Worm (Caenorhabditis elegans) whole organism, L4 larva: ENCODE results near the gene hpo-19.
A peak's percentile ranks its signal among the peaks of the same experiment; 100 is the strongest.

Source experiments
- F26F4.8 ChIP-seq: fragments of 200-800 bp; sonication (Bioruptor generic); conservative IDR thresholded peaks from 2 replicates; pipeline ENCODE4 v1.3.6; 2022; ENCODE audit warnings: missing genetic modification characterization, missing compliant biosample characterization
- T20F7.1 ChIP-seq: fragments of 200-800 bp; sonication (Bioruptor generic); optimal IDR thresholded peaks from 2 replicates; lab custom pipeline; 2018; ENCODE audit warnings: mild to moderate bottlenecking, missing genetic modification characterization, missing compliant biosample characterization
- T26A8.4 ChIP-seq: fragments of 200-800 bp; sonication (Bioruptor generic); IDR thresholded peaks from 2 replicates; pipeline ENCODE4 v1.3.6; 2022; ENCODE audit warnings: missing genetic modification characterization, missing compliant biosample characterization
- aha-1 ChIP-seq: fragments of 150-350 bp; peaks from one replicate; lab custom pipeline; 2014; ENCODE audit warnings: missing biosample characterization, missing genetic modification characterization
- ceh-28 ChIP-seq: fragments of 150-350 bp; optimal IDR thresholded peaks from 2 replicates; lab custom pipeline; 2014; ENCODE audit warnings: missing biosample characterization, missing genetic modification reagents, missing genetic modification characterization
- ceh-44 ChIP-seq: fragments of 200-800 bp; sonication (Bioruptor generic); IDR thresholded peaks from 2 replicates; pipeline ENCODE4 v1.3.6; 2022; ENCODE audit warnings: missing genetic modification reagents, missing genetic modification characterization, missing compliant biosample characterization
- ceh-82 ChIP-seq: sonication (generic microtip); optimal IDR thresholded peaks from 2 replicates; lab custom pipeline; 2017; ENCODE audit warnings: missing biosample characterization, missing genetic modification characterization
- ces-1 ChIP-seq: fragments of 150-350 bp; sonication (generic microtip); optimal IDR thresholded peaks from 4 replicates; lab custom pipeline; 2014; ENCODE audit warnings: missing biosample characterization, missing genetic modification reagents, missing genetic modification characterization
- ctbp-1 ChIP-seq: fragments of 200-800 bp; sonication (Bioruptor generic); IDR thresholded peaks from 2 replicates; pipeline ENCODE4 v1.3.6; 2022; ENCODE audit warnings: missing genetic modification reagents, missing genetic modification characterization, missing compliant biosample characterization
- daf-16 ChIP-seq, 3 experiments: sonication (generic microtip); optimal IDR thresholded peaks; 2 replicates each; lab custom pipeline; 2016 to 2017; ENCODE audit warnings: missing genetic modification characterization in 3 of 3, missing genetic modification reagents in 3 of 3, mild to moderate bottlenecking in 2 of 3, missing compliant biosample characterization in 2 of 3, missing biosample characterization in 1 of 3, moderate library complexity in 1 of 3
- dmd-8 ChIP-seq: fragments of 200-800 bp; sonication (Bioruptor generic); IDR thresholded peaks from 2 replicates; pipeline ENCODE4 v1.3.6; 2022; ENCODE audit warnings: missing genetic modification characterization, missing compliant biosample characterization
- dpl-1 ChIP-seq: fragments of 150-350 bp; optimal IDR thresholded peaks from 2 replicates; lab custom pipeline; 2014; ENCODE audit warnings: missing biosample characterization, missing genetic modification reagents, missing genetic modification characterization
- duxl-1 ChIP-seq: sonication (generic microtip); optimal IDR thresholded peaks from 2 replicates; lab custom pipeline; 2016; ENCODE audit warnings: mild to moderate bottlenecking, missing genetic modification characterization, moderate library complexity, missing compliant biosample characterization; ENCODE audit not compliant: poor library complexity
- dve-1 ChIP-seq: sonication (generic microtip); optimal IDR thresholded peaks from 2 replicates; lab custom pipeline; 2017; ENCODE audit warnings: antibody characterized with exemption, mild to moderate bottlenecking, missing genetic modification characterization, missing compliant biosample characterization; ENCODE audit not compliant: insufficient read depth
- egl-27 ChIP-seq: sonication (generic microtip); optimal IDR thresholded peaks from 3 replicates; lab custom pipeline; 2017; ENCODE audit warnings: missing biosample characterization, missing genetic modification reagents, missing genetic modification characterization
- hif-1 ChIP-seq, 2 experiments: sonication (generic microtip); optimal IDR thresholded peaks; 2 replicates each; lab custom pipeline; 2016 to 2017; ENCODE audit warnings: missing compliant biosample characterization in 2 of 2, missing genetic modification characterization in 2 of 2, missing genetic modification reagents in 2 of 2, missing genotype in 2 of 2, mild to moderate bottlenecking in 1 of 2
- hlh-11 ChIP-seq: fragments of 200-800 bp; sonication (Bioruptor generic); optimal IDR thresholded peaks from 2 replicates; lab custom pipeline; 2018; ENCODE audit warnings: mild to moderate bottlenecking, missing genetic modification characterization, missing compliant biosample characterization
- hlh-30 ChIP-seq: sonication (generic microtip); optimal IDR thresholded peaks from 2 replicates; lab custom pipeline; 2017; ENCODE audit warnings: antibody characterized with exemption, mild to moderate bottlenecking, missing genetic modification characterization, missing compliant biosample characterization; ENCODE audit not compliant: insufficient read depth
- lim-7 ChIP-seq: fragments of 200-800 bp; sonication (Bioruptor generic); IDR thresholded peaks from 2 replicates; pipeline ENCODE4 v1.3.6; 2022; ENCODE audit warnings: missing genetic modification characterization, missing compliant biosample characterization
- lin-13 ChIP-seq: fragments of 150-350 bp; optimal IDR thresholded peaks from 2 replicates; lab custom pipeline; 2014; ENCODE audit warnings: missing biosample characterization, missing genetic modification reagents, missing genetic modification characterization
- lin-38 ChIP-seq: fragments of 200-800 bp; sonication (Bioruptor generic); IDR thresholded peaks from 2 replicates; pipeline ENCODE4 v1.3.6; 2022; ENCODE audit warnings: missing genetic modification reagents, missing genetic modification characterization, missing compliant biosample characterization
- lsy-2 ChIP-seq, 2 experiments: fragments of 150-350 bp in 1 of 2; sonication (generic microtip) in 1 of 2; optimal IDR thresholded peaks; 2 replicates each; lab custom pipeline; 2014 to 2017; ENCODE audit warnings: missing biosample characterization in 2 of 2, missing genetic modification characterization in 2 of 2
- mdl-1 ChIP-seq, 2 experiments: fragments of 150-350 bp in 1 of 2; sonication (generic microtip) in 1 of 2; optimal IDR thresholded peaks; 2 replicates each; lab custom pipeline; 2014 to 2017; ENCODE audit warnings: missing biosample characterization in 2 of 2, missing genetic modification characterization in 2 of 2
- mep-1 ChIP-seq: fragments of 150-350 bp; sonication (generic microtip); optimal IDR thresholded peaks from 3 replicates; lab custom pipeline; 2014; ENCODE audit warnings: missing biosample characterization, missing genetic modification characterization
- mes-2 ChIP-seq: sonication (generic microtip); optimal IDR thresholded peaks from 2 replicates; lab custom pipeline; 2016; ENCODE audit warnings: missing genotype, mild to moderate bottlenecking, missing genetic modification characterization, missing compliant biosample characterization; ENCODE audit not compliant: poor library complexity, severe bottlenecking
- mxl-2 ChIP-seq: fragments of 200-800 bp; sonication (Bioruptor generic); conservative IDR thresholded peaks from 2 replicates; pipeline ENCODE4 v1.3.6; 2022; ENCODE audit warnings: missing genetic modification reagents, missing genetic modification characterization, missing compliant biosample characterization
- nhr-102 ChIP-seq: sonication (generic microtip); optimal IDR thresholded peaks from 2 replicates; lab custom pipeline; 2016; ENCODE audit warnings: mild to moderate bottlenecking, missing genetic modification characterization, moderate library complexity, missing compliant biosample characterization
- nhr-11 ChIP-seq: fragments of 150-350 bp; optimal IDR thresholded peaks from 2 replicates; lab custom pipeline; 2014; ENCODE audit warnings: missing biosample characterization, missing genetic modification characterization
- nhr-28 ChIP-seq: fragments of 150-350 bp; optimal IDR thresholded peaks from 2 replicates; lab custom pipeline; 2014; ENCODE audit warnings: missing biosample characterization, missing genetic modification characterization
- nhr-41 ChIP-seq: fragments of 200-800 bp; sonication (Bioruptor generic); IDR thresholded peaks from 2 replicates; pipeline ENCODE4 v1.3.6; 2022; ENCODE audit warnings: missing genetic modification reagents, missing genetic modification characterization, missing compliant biosample characterization
- nhr-77 ChIP-seq: fragments of 150-350 bp; optimal IDR thresholded peaks from 2 replicates; lab custom pipeline; 2014; ENCODE audit warnings: missing biosample characterization, missing genetic modification characterization
- pqm-1 ChIP-seq: sonication (generic microtip); optimal IDR thresholded peaks from 2 replicates; lab custom pipeline; 2017; ENCODE audit warnings: missing biosample characterization, missing genetic modification characterization
- saeg-2 ChIP-seq: fragments of 200-800 bp; sonication (Bioruptor generic); IDR thresholded peaks from 2 replicates; pipeline ENCODE4 v1.3.6; 2022; ENCODE audit warnings: missing genetic modification reagents, missing genetic modification characterization, missing compliant biosample characterization
- sdz-12 ChIP-seq: fragments of 200-800 bp; sonication (Bioruptor generic); optimal IDR thresholded peaks from 2 replicates; lab custom pipeline; 2018; ENCODE audit warnings: mild to moderate bottlenecking, missing genetic modification characterization, missing compliant biosample characterization
- set-16 ChIP-seq: fragments of 200-800 bp; sonication (Bioruptor generic); IDR thresholded peaks from 2 replicates; pipeline ENCODE4 v1.3.6; 2022; ENCODE audit warnings: missing genetic modification reagents, missing genetic modification characterization, missing compliant biosample characterization
- skn-1 ChIP-seq: fragments of 150-350 bp; optimal IDR thresholded peaks from 2 replicates; lab custom pipeline; 2014; ENCODE audit warnings: missing biosample characterization, missing genetic modification characterization
- spr-1 ChIP-seq: sonication (generic microtip); optimal IDR thresholded peaks from 2 replicates; lab custom pipeline; 2016; ENCODE audit warnings: mild to moderate bottlenecking, missing genetic modification characterization, missing compliant biosample characterization
- tag-97 ChIP-seq: fragments of 200-800 bp; sonication (Bioruptor generic); IDR thresholded peaks from 2 replicates; pipeline ENCODE4 v1.3.6; 2022; ENCODE audit warnings: missing genetic modification characterization, missing compliant biosample characterization
- unc-130 ChIP-seq: sonication (generic microtip); optimal IDR thresholded peaks from 2 replicates; lab custom pipeline; 2016; ENCODE audit warnings: missing genetic modification reagents, missing genetic modification characterization, missing compliant biosample characterization
- unc-62 ChIP-seq, 3 experiments: fragments of 150-350 bp in 1 of 3; sonication (generic microtip); optimal IDR thresholded peaks in 2 of 3; peaks in 1 of 3; 1 replicate in 1 of 3; 2 replicates in 2 of 3; lab custom pipeline; 2014 to 2017; ENCODE audit warnings: missing biosample characterization in 3 of 3, missing genetic modification characterization in 3 of 3, missing genetic modification reagents in 3 of 3, missing genotype in 1 of 3
- zag-1 ChIP-seq: fragments of 150-350 bp; optimal IDR thresholded peaks from 2 replicates; lab custom pipeline; 2014; ENCODE audit warnings: missing biosample characterization, missing genetic modification characterization
- zfp-3 ChIP-seq: fragments of 200-800 bp; sonication (Bioruptor generic); conservative IDR thresholded peaks from 2 replicates; pipeline ENCODE4 v1.3.6; 2022; ENCODE audit warnings: missing genetic modification reagents, missing genetic modification characterization, missing compliant biosample characterization
- zip-2 ChIP-seq: fragments of 150-350 bp; optimal IDR thresholded peaks from 2 replicates; lab custom pipeline; 2014; ENCODE audit warnings: missing biosample characterization, missing genetic modification characterization
- ztf-11 ChIP-seq: fragments of 150-350 bp; optimal IDR thresholded peaks from 2 replicates; lab custom pipeline; 2014; ENCODE audit warnings: missing biosample characterization, missing genetic modification characterization

The hpo-19 gene

ce11 chrV:6430526-6431371 is 5.7 kb upstream of the hpo-19 start:
- peak; percentile 53 for TF ChIP-seq dve-1 (tag; lab: Kevin White, UChicago)
- no peak for TF ChIP-seq daf-16 (GFP tag; optimal IDR thresholded peaks at IDR 0.05; lab: Kevin White, UChicago)
- TF ChIP-seq daf-16 (tag; optimal IDR thresholded peaks at IDR 0.05; lab: Kevin White, UChicago), result peak; percentile 60
- 0 out of 2 replicates have a peak, but pooled peaks have one; percentile 13 for TF ChIP-seq lin-38
- peak in 1 of 2 experiments; percentile 7 for TF ChIP-seq mdl-1 (tag; optimal IDR thresholded peaks at IDR 0.05; lab: Kevin White, UChicago)
- TF ChIP-seq nhr-28 (tag; lab: Kevin White, UChicago), result peak; percentile 89
- TF ChIP-seq hlh-30 (tag; lab: Kevin White, UChicago), result peak; percentile 39
- peak; percentile 23 for TF ChIP-seq hlh-11 (tag; lab: Kevin White, UChicago)
- no peak for TF ChIP-seq duxl-1 (tag; lab: Kevin White, UChicago)
- TF ChIP-seq ceh-82, result no peak
- TF ChIP-seq unc-130 (GFP tag; lab: Kevin White, UChicago), result no peak
- peak in 1 of 2 experiments; percentile 83 for TF ChIP-seq unc-62 (GFP tag; optimal IDR thresholded peaks at IDR 0.05 in 1 of 2; lab: Kevin White, UChicago)
- TF ChIP-seq unc-62 (tag; optimal IDR thresholded peaks at IDR 0.05; lab: Kevin White, UChicago), result no peak
- TF ChIP-seq aha-1 (tag; lab: Kevin White, UChicago), result peak; percentile 10
- no peak for TF ChIP-seq tag-97
- TF ChIP-seq hif-1 (tag; optimal IDR thresholded peaks at IDR 0.05; lab: Kevin White, UChicago), result no peak
- no peak for TF ChIP-seq lim-7
- no peak for TF ChIP-seq egl-27 (tag; lab: Kevin White, UChicago)
- no peak for TF ChIP-seq saeg-2
- peak; percentile 32 for TF ChIP-seq mep-1 (tag; lab: Kevin White, UChicago)
- TF ChIP-seq T26A8.4 (GFP tag; lab: Robert Waterston, UW), result no peak
- peak; percentile 65 for TF ChIP-seq pqm-1 (tag; lab: Kevin White, UChicago)
- TF ChIP-seq skn-1 (tag; lab: Kevin White, UChicago), result no peak
- TF ChIP-seq, all 104 proteins: peak for 11

DNA sequence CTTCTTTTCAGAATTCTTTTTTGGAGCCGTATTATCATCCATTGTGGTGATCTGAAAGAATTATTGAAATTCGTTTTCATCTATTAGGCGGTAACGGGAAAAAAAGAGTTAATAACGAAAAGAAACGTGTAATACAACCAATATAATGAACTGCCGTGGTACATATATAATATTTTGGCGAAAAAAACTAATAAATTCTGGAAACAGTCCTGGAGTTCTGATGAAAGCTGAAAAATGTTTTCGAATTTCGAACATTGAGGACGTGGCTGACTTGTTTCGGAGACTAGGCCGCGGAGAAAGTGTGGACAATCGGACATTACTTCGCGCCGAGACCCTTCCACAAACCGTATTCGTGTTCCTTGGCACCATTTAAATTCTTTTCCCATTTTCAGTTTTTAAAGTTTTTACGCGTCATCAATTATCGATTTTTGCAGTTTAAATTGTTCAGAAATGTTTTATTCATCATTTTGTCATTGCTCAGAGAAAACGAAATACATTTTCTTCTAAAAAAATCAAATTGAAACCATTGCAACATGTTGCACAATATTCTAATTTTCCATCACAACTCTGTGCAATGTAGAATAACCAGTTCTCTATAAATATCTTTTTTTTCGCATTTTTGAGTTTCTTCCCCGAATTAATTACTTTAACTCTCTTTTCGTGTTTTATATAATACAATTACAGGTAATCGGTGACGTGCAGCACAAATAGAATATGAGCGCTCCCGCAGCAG is 2.8 kb upstream of the hpo-19 start, which contains the start of the genes gad-1 and erfa-1:
Gene gad-1, minus strand, starts transcription at position 51 of the 733 bp plus-strand sequence.
Gene erfa-1, plus strand, starts transcription at position 683 of the 733 bp plus-strand sequence.
- TF ChIP-seq nhr-102 (no peak), F26F4.8 (GFP tag; lab: Robert Waterston, UW) (no peak), dpl-1 (GFP tag; lab: Kevin White, UChicago) (peak; percentile 65), lin-13 (peak; percentile 77), dmd-8 (GFP tag; lab: Robert Waterston, UW) (no peak), mes-2 (tag; lab: Kevin White, UChicago) (peak; percentile 95), set-16 (no peak), sdz-12 (GFP tag; lab: Kevin White, UChicago) (no peak), daf-16 (GFP tag; optimal IDR thresholded peaks at IDR 0.05; lab: Kevin White, UChicago) (no peak), daf-16 (tag; optimal IDR thresholded peaks at IDR 0.05; lab: Kevin White, UChicago) (peak; percentile 51), zip-2 (tag; lab: Kevin White, UChicago) (peak; percentile 70), lsy-2 (tag; optimal IDR thresholded peaks at IDR 0.05; lab: Kevin White, UChicago) (peak in 1 of 2 experiments; percentile 88), nhr-11 (tag; lab: Kevin White, UChicago) (peak; percentile 48), ceh-44 (GFP tag; lab: Robert Waterston, UW) (no peak), unc-130 (GFP tag; lab: Kevin White, UChicago) (peak; percentile 75), T20F7.1 (GFP tag; lab: Kevin White, UChicago) (peak; percentile 39), ceh-28 (tag; lab: Kevin White, UChicago) (peak; percentile 56), hlh-11 (tag; lab: Kevin White, UChicago) (peak; percentile 14), nhr-41 (GFP tag; lab: Robert Waterston, UW) (no peak), ces-1 (GFP tag; lab: Kevin White, UChicago) (no peak), spr-1 (tag; lab: Kevin White, UChicago) (no peak), mxl-2 (no peak), nhr-77 (tag; lab: Kevin White, UChicago) (peak; percentile 68), mep-1 (tag; lab: Kevin White, UChicago) (peak; percentile 62), zfp-3 (GFP tag; lab: Robert Waterston, UW) (no peak), ztf-11 (no peak), unc-62 (GFP tag; optimal IDR thresholded peaks at IDR 0.05 in 1 of 2; lab: Kevin White, UChicago) (peak in 1 of 2 experiments; percentile 57), unc-62 (tag; optimal IDR thresholded peaks at IDR 0.05; lab: Kevin White, UChicago) (no peak), zag-1 (tag; lab: Kevin White, UChicago) (no peak), nhr-28 (tag; lab: Kevin White, UChicago) (peak; percentile 52), ctbp-1 (GFP tag; lab: Robert Waterston, UW) (no peak)
